Fruit fly (Drosophila melanogaster): ENCODE measurements around the gene Wdr24.

The Wdr24 gene

DNA sequence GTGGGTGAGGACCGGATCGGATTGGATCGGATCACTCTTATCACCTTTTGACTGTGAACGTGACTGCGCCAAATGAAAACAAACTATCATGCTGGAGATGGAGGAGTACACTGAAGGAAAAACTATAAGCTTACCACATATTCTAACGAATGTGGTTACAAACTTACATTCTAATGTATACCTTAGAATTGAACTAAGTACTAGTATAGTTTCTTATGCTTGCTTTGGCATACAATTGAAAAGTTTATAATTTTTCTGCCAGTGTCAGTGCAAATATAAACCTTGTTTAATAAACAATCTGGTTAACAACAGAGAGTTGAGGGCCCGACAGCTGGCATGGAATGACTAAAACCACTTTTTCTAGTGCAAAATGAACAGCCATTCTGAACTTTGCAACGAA is 27.4 kb downstream of the Wdr24 start (continued):
- TF ChIP-seq Camta (GFP tag; optimal IDR thresholded peaks at IDR 0.05) = no peak
- TF ChIP-seq Hsf (GFP tag; optimal IDR thresholded peaks at IDR 0.05) = peak; percentile 13
- no peak for TF ChIP-seq HHEX (GFP tag; optimal IDR thresholded peaks at IDR 0.05)
- TF ChIP-seq ems (GFP tag; optimal IDR thresholded peaks at IDR 0.05) = no peak
- TF ChIP-seq slp2 (GFP tag; optimal IDR thresholded peaks at IDR 0.05) = no peak
- peak; percentile 48 for TF ChIP-seq Ssrp (tag; optimal IDR thresholded peaks at IDR 0.05)
- peak; percentile 49 for TF ChIP-seq CG30403 (GFP tag; optimal IDR thresholded peaks at IDR 0.05)
- TF ChIP-seq YL-1 (GFP tag; optimal IDR thresholded peaks at IDR 0.05) = no peak
- TF ChIP-seq CG8359 (GFP tag; optimal IDR thresholded peaks at IDR 0.05; ENCODE audit: borderline replicate concordance) = no peak
- peak; percentile 47 for TF ChIP-seq row (GFP tag; IDR thresholded peaks at IDR 0.05)
- TF ChIP-seq Dip2 (GFP tag; IDR thresholded peaks at IDR 0.05) = no peak
- TF ChIP-seq CG32532 (GFP tag; IDR thresholded peaks at IDR 0.05) = peak; percentile 8; the same call in 1 of the 2 replicates
- no peak for TF ChIP-seq CG32772 (GFP tag; IDR thresholded peaks at IDR 0.05)
- no peak for TF ChIP-seq br (optimal IDR thresholded peaks at IDR 0.05)
- peak; percentile 3 for TF ChIP-seq Fer3 (tag; optimal IDR thresholded peaks at IDR 0.05)
- peak; percentile 65 for TF ChIP-seq slbo (GFP tag; IDR thresholded peaks at IDR 0.05)
- no peak for TF ChIP-seq CG6654 (GFP tag; optimal IDR thresholded peaks at IDR 0.05)
- TF ChIP-seq CG7271 (tag; optimal IDR thresholded peaks at IDR 0.05) = no peak
- peak; percentile 30 for TF ChIP-seq PHDP (tag; optimal IDR thresholded peaks at IDR 0.05)
- TF ChIP-seq gcm (GFP tag; optimal IDR thresholded peaks at IDR 0.05) = no peak
- TF ChIP-seq pita (GFP tag; optimal IDR thresholded peaks at IDR 0.05) = no peak
- peak; percentile 28 for TF ChIP-seq Oli (tag; optimal IDR thresholded peaks at IDR 0.05)
- peak; percentile 72 for TF ChIP-seq gem (tag; optimal IDR thresholded peaks at IDR 0.05)
- TF ChIP-seq salm (tag; optimal IDR thresholded peaks at IDR 0.05) = peak; percentile 32
- TF ChIP-seq Antp (GFP tag; optimal IDR thresholded peaks at IDR 0.05) = peak; percentile 13
- TF ChIP-seq CG15479 (GFP tag; optimal IDR thresholded peaks at IDR 0.05) = no peak
- peak; percentile 54 for TF ChIP-seq CG7839 (tag; optimal IDR thresholded peaks at IDR 0.05)
- no peak for TF ChIP-seq pfk (GFP tag; optimal IDR thresholded peaks at IDR 0.05)
- no peak for TF ChIP-seq kay (GFP tag; optimal IDR thresholded peaks at IDR 0.05)
- TF ChIP-seq unpg (GFP tag; optimal IDR thresholded peaks at IDR 0.05) = peak; percentile 64
- no peak for TF ChIP-seq Kr (GFP tag; optimal IDR thresholded peaks at IDR 0.05)
- no peak for TF ChIP-seq ro (GFP tag; IDR thresholded peaks at IDR 0.05)
- TF ChIP-seq Pdp1 (GFP tag; optimal IDR thresholded peaks at IDR 0.05) = peak in 1 of 2 experiments; percentile 17
- TF ChIP-seq ttk (GFP tag; IDR thresholded peaks at IDR 0.05) = peak; percentile 64
- TF ChIP-seq H2.0 (GFP tag; IDR thresholded peaks at IDR 0.05) = peak; percentile 42; the same call in 1 of the 2 replicates
- TF ChIP-seq ab (GFP tag; optimal IDR thresholded peaks at IDR 0.05) = no peak
- no peak for TF ChIP-seq corto (GFP tag; optimal IDR thresholded peaks at IDR 0.05)
- TF ChIP-seq org-1 (GFP tag; optimal IDR thresholded peaks at IDR 0.05) = no peak
- peak in 1 of 2 experiments; percentile 17 for TF ChIP-seq dpn (GFP tag; optimal IDR thresholded peaks at IDR 0.05)
- TF ChIP-seq CG16779 (GFP tag; IDR thresholded peaks at IDR 0.05) = no peak
- peak; percentile 52; the same call in 1 of the 3 replicates for TF ChIP-seq zfh1 (GFP tag; IDR thresholded peaks at IDR 0.05)
- TF ChIP-seq CG13296 (GFP tag; optimal IDR thresholded peaks at IDR 0.05) = no peak
- no peak for TF ChIP-seq abd-A (tag; optimal IDR thresholded peaks at IDR 0.05)
- no peak for TF ChIP-seq chif (GFP tag; optimal IDR thresholded peaks at IDR 0.05)
- TF ChIP-seq wdn (GFP tag; IDR thresholded peaks at IDR 0.05) = no peak
- TF ChIP-seq Rfx (GFP tag; IDR thresholded peaks at IDR 0.05) = no peak
- peak; percentile 5 for TF ChIP-seq Six4 (GFP tag; optimal IDR thresholded peaks at IDR 0.05)
- TF ChIP-seq CG31388 (GFP tag; optimal IDR thresholded peaks at IDR 0.05) = no peak
- peak; percentile 44 for TF ChIP-seq Ptx1 (GFP tag; IDR thresholded peaks at IDR 0.05)
- no peak for TF ChIP-seq pan (optimal IDR thresholded peaks at IDR 0.05)
- peak in 1 of 2 experiments; percentile 25 for TF ChIP-seq pan (GFP tag; optimal IDR thresholded peaks at IDR 0.05 in 1 of 2, IDR thresholded peaks at IDR 0.05 in 1 of 2)
- TF ChIP-seq MESR4 (GFP tag; optimal IDR thresholded peaks at IDR 0.05) = no peak
